Worm (Caenorhabditis elegans): ENCODE results near the gene F21D9.3.

F21D9.3 gene

ce11 chrV:19257653-19258052 lies at the start of gene F21D9.3:
TSS of gene F21D9.3 (minus strand) at chrV:19257753.
- no peak for TF ChIP-seq nhr-237 (tag; optimal IDR thresholded peaks at IDR 0.05)
- TF ChIP-seq lin-13 (GFP tag; optimal IDR thresholded peaks at IDR 0.05), result no peak
- TF ChIP-seq aly-2 (tag; optimal IDR thresholded peaks at IDR 0.05), result no peak
- no peak for TF ChIP-seq mdl-1 (tag; optimal IDR thresholded peaks at IDR 0.05)
- no peak for TF ChIP-seq mep-1 (tag; optimal IDR thresholded peaks at IDR 0.05)
- TF ChIP-seq lsy-2 (tag; optimal IDR thresholded peaks at IDR 0.05), result no peak
- no peak for TF ChIP-seq nhr-20 (tag; optimal IDR thresholded peaks at IDR 0.05)
- TF ChIP-seq snu-23 (GFP tag; optimal IDR thresholded peaks at IDR 0.05), result no peak
- TF ChIP-seq fkh-4 (tag; optimal IDR thresholded peaks at IDR 0.05; ENCODE audit: borderline replicate concordance), result no peak
- TF ChIP-seq lin-35 (GFP tag; optimal IDR thresholded peaks at IDR 0.05), result no peak
- TF ChIP-seq pax-3 (tag; optimal IDR thresholded peaks at IDR 0.05), result no peak

ce11 chrV:19306906-19307305 lies 49.4 kb upstream of the F21D9.3 start, which contains the start of gene F55C9.15:
TSS of gene F55C9.15 (minus strand) at chrV:19307006.
- no peak for TF ChIP-seq lsy-2 (tag; optimal IDR thresholded peaks at IDR 0.05)
- TF ChIP-seq rnt-1 (tag; optimal IDR thresholded peaks at IDR 0.05), result no peak
- TF ChIP-seq grh-1 (GFP tag; IDR thresholded peaks at IDR 0.05), result no peak
- TF ChIP-seq mab-9 (GFP tag; IDR thresholded peaks at IDR 0.05), result no peak
- no peak for TF ChIP-seq alr-1 (tag; optimal IDR thresholded peaks at IDR 0.05; ENCODE audit: borderline replicate concordance)
- TF ChIP-seq tlp-1 (tag; optimal IDR thresholded peaks at IDR 0.05), result no peak
- no peak for TF ChIP-seq hpl-2 (GFP tag; optimal IDR thresholded peaks at IDR 0.05)
- no peak for TF ChIP-seq F16B12.6 (tag; optimal IDR thresholded peaks at IDR 0.05)
- TF ChIP-seq fkh-10 (GFP tag; optimal IDR thresholded peaks at IDR 0.05), result no peak
- no peak for TF ChIP-seq ceh-8 (GFP tag; optimal IDR thresholded peaks at IDR 0.05)

ce11 chrV:19303589-19304174 lies 46.1 kb upstream of the F21D9.3 start, which contains the start of the genes fbxb-63 and fbxb-61:
TSS of gene fbxb-63 (minus strand) at chrV:19303730.
TSS of gene fbxb-61 (plus strand) at chrV:19304124.
- TF ChIP-seq unc-86 (tag; optimal IDR thresholded peaks at IDR 0.05) (no peak), blmp-1 (tag; optimal IDR thresholded peaks at IDR 0.05) (no peak), elt-2 (tag; optimal IDR thresholded peaks at IDR 0.05) (no peak), snpc-4 (tag; optimal IDR thresholded peaks at IDR 0.05) (no peak), lsy-2 (tag; optimal IDR thresholded peaks at IDR 0.05) (no peak), elt-3 (tag; optimal IDR thresholded peaks at IDR 0.05) (no peak), tbx-2 (tag; optimal IDR thresholded peaks at IDR 0.05) (no peak), ceh-63 (GFP tag; optimal IDR thresholded peaks at IDR 0.05) (no peak), hpl-2 (GFP tag; optimal IDR thresholded peaks at IDR 0.05) (no peak)

ce11 chrV:19301934-19302333 lies 44.4 kb upstream of the F21D9.3 start, which contains the start of gene fbxb-62:
TSS of gene fbxb-62 (minus strand) at chrV:19302034.
- TF ChIP-seq efl-1 (optimal IDR thresholded peaks at IDR 0.05), result no peak
- TF ChIP-seq efl-1 (GFP tag; optimal IDR thresholded peaks at IDR 0.05 in 1 of 2), result no peak
- TF ChIP-seq mef-2 (tag; optimal IDR thresholded peaks at IDR 0.05), result no peak
- TF ChIP-seq nhr-19 (GFP tag; conservative IDR thresholded peaks at IDR 0.05), result 0 out of 2 replicates have a peak, but pooled peaks have one; percentile 3
- TF ChIP-seq pag-3 (tag; optimal IDR thresholded peaks at IDR 0.05; ENCODE audit: borderline replicate concordance, insufficient read depth), result no peak
- TF ChIP-seq unc-130 (tag; optimal IDR thresholded peaks at IDR 0.05), result no peak
- no peak for TF ChIP-seq aha-1 (tag; optimal IDR thresholded peaks at IDR 0.05)

- TF ChIP-seq dpl-1 (GFP tag; optimal IDR thresholded peaks at IDR 0.05), result no peak
These were observed 41.7 kb upstream of the F21D9.3 start, which contains the start of gene F55C9.14 for ce11 chrV:19299262-19299661. TSS of gene F55C9.14 (plus strand) at chrV:19299562.

Measured in whole organism, L1 larva.